Fruit fly (Drosophila melanogaster) whole organism, embryonic: Measurements from ENCODE around the gene zye.

Experiments used
- Adf1 ChIP-seq: fragments of 200-800 bp; sonication (Bioruptor generic); IDR thresholded peaks from 2 replicates; pipeline ENCODE4 v1.3.6; 2022; ENCODE audit warnings: missing biosample characterization, missing genetic modification characterization
- Asciz ChIP-seq: fragments of 200-800 bp; sonication (Bioruptor generic); optimal IDR thresholded peaks from 2 replicates; lab custom pipeline; 2017; ENCODE audit warnings: missing biosample characterization, mild to moderate bottlenecking, missing genetic modification characterization, missing genetic modification reagents
- B-H1 ChIP-seq: fragments of 200-800 bp; sonication (Bioruptor generic); IDR thresholded peaks from 3 replicates; pipeline ENCODE4 v1.3.6; 2022; ENCODE audit warnings: missing biosample characterization, missing genetic modification characterization
- CG10431 ChIP-seq: fragments of 200-800 bp; sonication (Bioruptor generic); optimal IDR thresholded peaks from 3 replicates; lab custom pipeline; 2018; ENCODE audit warnings: missing biosample characterization, mild to moderate bottlenecking, missing genetic modification characterization
- CG11085 ChIP-seq: fragments of 200-800 bp; sonication (Bioruptor generic); IDR thresholded peaks from 2 replicates; pipeline ENCODE4 v1.3.6; 2022; ENCODE audit warnings: missing biosample characterization, missing genetic modification characterization
- CG11093 ChIP-seq: fragments of 200-800 bp; sonication (Bioruptor generic); IDR thresholded peaks from 3 replicates; pipeline ENCODE4 v1.3.6; 2022; ENCODE audit warnings: missing biosample characterization, missing genetic modification characterization
- CG11247 ChIP-seq: fragments of 200-800 bp; sonication (Bioruptor generic); IDR thresholded peaks from 2 replicates; pipeline ENCODE4 v1.3.6; 2022; ENCODE audit warnings: missing biosample characterization, missing genetic modification characterization
- CG12219 ChIP-seq: fragments of 200-800 bp; sonication (Bioruptor generic); optimal IDR thresholded peaks from 3 replicates; lab custom pipeline; 2018; ENCODE audit warnings: missing biosample characterization, mild to moderate bottlenecking, missing genetic modification characterization
- CG12299 ChIP-seq: fragments of 200-800 bp; sonication (Bioruptor generic); optimal IDR thresholded peaks from 2 replicates; lab custom pipeline; 2018; ENCODE audit warnings: missing biosample characterization, mild to moderate bottlenecking, missing genetic modification characterization
- CG14050 ChIP-seq: fragments of 200-800 bp; sonication (Bioruptor generic); IDR thresholded peaks from 3 replicates; pipeline ENCODE4 v1.3.6; 2022; ENCODE audit warnings: missing biosample characterization, missing genetic modification characterization
- CG15011 ChIP-seq: fragments of 200-800 bp; sonication (Bioruptor generic); optimal IDR thresholded peaks from 3 replicates; lab custom pipeline; 2018; ENCODE audit warnings: missing biosample characterization, mild to moderate bottlenecking, missing genetic modification characterization
- CG17359 ChIP-seq: fragments of 200-800 bp; sonication (Bioruptor generic); optimal IDR thresholded peaks from 3 replicates; lab custom pipeline; 2018; ENCODE audit warnings: missing biosample characterization, mild to moderate bottlenecking, missing genetic modification characterization, moderate library complexity
- CG17568 ChIP-seq: fragments of 200-800 bp; sonication (Bioruptor generic); optimal IDR thresholded peaks from 2 replicates; lab custom pipeline; 2018; ENCODE audit warnings: missing biosample characterization, mild to moderate bottlenecking, missing genetic modification characterization, moderate library complexity
- CG2889 ChIP-seq: fragments of 200-800 bp; sonication (Bioruptor generic); IDR thresholded peaks from 3 replicates; pipeline ENCODE4 v1.3.6; 2022; ENCODE audit warnings: missing biosample characterization, missing genetic modification characterization
- CG30403 ChIP-seq: fragments of 200-800 bp; sonication (Bioruptor generic); optimal IDR thresholded peaks from 3 replicates; lab custom pipeline; 2016; ENCODE audit warnings: missing biosample characterization, missing genetic modification characterization
- CG4328 ChIP-seq: fragments of 200-800 bp; sonication (Bioruptor generic); optimal IDR thresholded peaks from 3 replicates; lab custom pipeline; 2017; ENCODE audit warnings: missing biosample characterization, missing genetic modification reagents, missing genetic modification characterization
- CG4820 ChIP-seq: fragments of 200-800 bp; sonication (Bioruptor generic); optimal IDR thresholded peaks from 3 replicates; lab custom pipeline; 2016; ENCODE audit warnings: missing biosample characterization, missing genetic modification characterization
- CG5245 ChIP-seq: fragments of 200-800 bp; sonication (Bioruptor generic); optimal IDR thresholded peaks from 3 replicates; lab custom pipeline; 2016; ENCODE audit warnings: missing biosample characterization, missing genetic modification characterization
- CG6272 ChIP-seq: fragments of 200-800 bp; sonication (Bioruptor generic); IDR thresholded peaks from 2 replicates; pipeline ENCODE4 v1.3.6; 2022; ENCODE audit warnings: missing biosample characterization, missing genetic modification characterization
- CG8281 ChIP-seq: fragments of 200-800 bp; sonication (Bioruptor generic); optimal IDR thresholded peaks from 2 replicates; lab custom pipeline; 2018; ENCODE audit warnings: missing biosample characterization, mild to moderate bottlenecking, missing genetic modification characterization, moderate library complexity
- CG8478 ChIP-seq: fragments of >200 bp; optimal IDR thresholded peaks from 2 replicates; lab custom pipeline; 2018
- Dip3 ChIP-seq: fragments of 200-800 bp; sonication (Bioruptor generic); optimal IDR thresholded peaks from 3 replicates; lab custom pipeline; 2016; ENCODE audit warnings: missing biosample characterization, missing genetic modification characterization
- HLHmδ ChIP-seq: fragments of 200-800 bp; sonication (Bioruptor generic); optimal IDR thresholded peaks from 2 replicates; lab custom pipeline; 2018; ENCODE audit warnings: missing biosample characterization, mild to moderate bottlenecking, missing genetic modification characterization, moderate library complexity
- Kr ChIP-seq: fragments of 200-800 bp; sonication (Bioruptor generic); optimal IDR thresholded peaks from 2 replicates; lab custom pipeline; 2017; ENCODE audit warnings: missing biosample characterization, mild to moderate bottlenecking, missing genetic modification characterization
- MESR4 ChIP-seq: fragments of 200-800 bp; sonication (Bioruptor generic); optimal IDR thresholded peaks from 2 replicates; lab custom pipeline; 2018; ENCODE audit warnings: missing biosample characterization, mild to moderate bottlenecking, missing genetic modification characterization, moderate library complexity
- Meics ChIP-seq: fragments of 200-800 bp; sonication (Bioruptor generic); optimal IDR thresholded peaks from 2 replicates; lab custom pipeline; 2017; ENCODE audit warnings: missing biosample characterization, mild to moderate bottlenecking, missing genetic modification characterization
- Mrtf ChIP-seq: fragments of 200-800 bp; sonication (Bioruptor generic); IDR thresholded peaks from 3 replicates; pipeline ENCODE4 v1.3.6; 2022; ENCODE audit warnings: missing biosample characterization, missing genetic modification characterization
- Nf-YA ChIP-seq: fragments of 200-800 bp; sonication (Bioruptor generic); IDR thresholded peaks from 2 replicates; pipeline ENCODE4 v1.3.6; 2022; ENCODE audit warnings: missing biosample characterization, missing genetic modification characterization
- Sox102F ChIP-seq: fragments of 200-800 bp; sonication (Bioruptor generic); optimal IDR thresholded peaks from 2 replicates; lab custom pipeline; 2018; ENCODE audit warnings: missing biosample characterization, mild to moderate bottlenecking, missing genetic modification characterization, moderate library complexity
- TFAM ChIP-seq: fragments of 200-800 bp; sonication (Bioruptor generic); optimal IDR thresholded peaks from 2 replicates; lab custom pipeline; 2017; ENCODE audit warnings: missing biosample characterization, missing genetic modification characterization, inconsistent platforms
- bigmax ChIP-seq: fragments of 200-800 bp; sonication (Bioruptor generic); optimal IDR thresholded peaks from 2 replicates; lab custom pipeline; 2018; ENCODE audit warnings: missing biosample characterization, mild to moderate bottlenecking, missing genetic modification characterization
- chif ChIP-seq, 2 experiments: fragments of 200-800 bp; sonication (Bioruptor generic); optimal IDR thresholded peaks; 3 replicates each; lab custom pipeline; 2016; ENCODE audit warnings: missing biosample characterization in 2 of 2, missing genetic modification characterization in 2 of 2
- emc ChIP-seq: fragments of 200-800 bp; sonication (Bioruptor generic); optimal IDR thresholded peaks from 2 replicates; lab custom pipeline; 2016; ENCODE audit warnings: missing biosample characterization, missing genetic modification characterization
- en ChIP-seq: fragments of 200-800 bp; sonication (Bioruptor generic); optimal IDR thresholded peaks from 2 replicates; lab custom pipeline; 2016; ENCODE audit warnings: missing biosample characterization, missing genetic modification characterization
- gsb-n ChIP-seq: fragments of 200-800 bp; sonication (Bioruptor generic); optimal IDR thresholded peaks from 3 replicates; lab custom pipeline; 2018; ENCODE audit warnings: missing biosample characterization, mild to moderate bottlenecking, missing genetic modification characterization
- hbn ChIP-seq: fragments of 200-800 bp; sonication (Bioruptor generic); IDR thresholded peaks from 2 replicates; pipeline ENCODE4 v1.3.6; 2022; ENCODE audit warnings: missing biosample characterization, missing genetic modification characterization; ENCODE audit not compliant: partially characterized antibody
- insv ChIP-seq, 2 experiments: fragments of 200-800 bp; sonication (Bioruptor generic); optimal IDR thresholded peaks; 3 replicates each; lab custom pipeline; 2016 to 2018; ENCODE audit warnings: missing biosample characterization in 2 of 2, missing genetic modification characterization in 2 of 2
- lov ChIP-seq, 2 experiments: fragments of 200-800 bp in 1 of 2; fragments of >200 bp in 1 of 2; sonication (Bioruptor generic) in 1 of 2; IDR thresholded peaks in 1 of 2; optimal IDR thresholded peaks in 1 of 2; 2 replicates in 1 of 2; 3 replicates in 1 of 2; pipeline versions ENCODE4 v1.3.6 to Lab custom; 2017 to 2022; ENCODE audit warnings: missing biosample characterization in 1 of 2, missing genetic modification characterization in 1 of 2
- onecut ChIP-seq: fragments of 200-800 bp; sonication (Bioruptor generic); IDR thresholded peaks from 2 replicates; pipeline ENCODE4 v1.3.6; 2022; ENCODE audit warnings: missing biosample characterization, missing genetic modification characterization
- peb ChIP-seq: fragments of 200-800 bp; sonication (Bioruptor generic); IDR thresholded peaks from 2 replicates; pipeline ENCODE4 v1.3.6; 2022; ENCODE audit warnings: missing biosample characterization, missing genetic modification characterization
- phol ChIP-seq: fragments of 200-800 bp; sonication (Bioruptor generic); optimal IDR thresholded peaks from 3 replicates; lab custom pipeline; 2018; ENCODE audit warnings: missing biosample characterization, mild to moderate bottlenecking, missing genetic modification characterization, moderate library complexity
- pita ChIP-seq: fragments of 200-800 bp; sonication (Bioruptor generic); optimal IDR thresholded peaks from 2 replicates; lab custom pipeline; 2017; ENCODE audit warnings: missing biosample characterization, mild to moderate bottlenecking, missing genetic modification characterization
- repo ChIP-seq: fragments of 200-800 bp; sonication (Bioruptor generic); optimal IDR thresholded peaks from 2 replicates; lab custom pipeline; 2016; ENCODE audit warnings: missing biosample characterization, missing genetic modification characterization
- scrt ChIP-seq: fragments of 200-800 bp; sonication (Bioruptor generic); optimal IDR thresholded peaks from 2 replicates; lab custom pipeline; 2018; ENCODE audit warnings: missing biosample characterization, mild to moderate bottlenecking, missing genetic modification characterization, moderate library complexity
- sr ChIP-seq: fragments of 200-800 bp; sonication (Bioruptor generic); IDR thresholded peaks from 3 replicates; pipeline ENCODE4 v1.3.6; 2022; ENCODE audit warnings: missing biosample characterization, missing genetic modification characterization
- trh ChIP-seq: fragments of 200-800 bp; sonication (Bioruptor generic); optimal IDR thresholded peaks from 2 replicates; lab custom pipeline; 2016; ENCODE audit warnings: missing biosample characterization, missing genetic modification characterization

Gene zye

dm6 chr3L:20398243-20399222, 14.9 kb upstream of the zye start (continued):
- peak; percentile 3 for TF ChIP-seq MESR4 (GFP tag; lab: Kevin White, UChicago)
- TF ChIP-seq HLHmδ (GFP tag; lab: Kevin White, UChicago), result no peak
- peak in 1 of 2 experiments; percentile 12 for TF ChIP-seq insv (GFP tag; optimal IDR thresholded peaks at IDR 0.05; lab: Kevin White, UChicago)
- peak; percentile 63; the same call in 1 of the 3 replicates for TF ChIP-seq Mrtf (GFP tag; lab: Robert Waterston, UW)
- TF ChIP-seq Meics (GFP tag; lab: Kevin White, UChicago), result peak; percentile 82
- TF ChIP-seq CG11085 (GFP tag; lab: Robert Waterston, UW), result no peak
- TF ChIP-seq emc (GFP tag; lab: Kevin White, UChicago), result peak; percentile 39
- TF ChIP-seq CG5245 (GFP tag; lab: Kevin White, UChicago), result peak; percentile 70
- TF ChIP-seq CG12299 (tag; lab: Kevin White, UChicago), result peak; percentile 75
- peak; percentile 76 for TF ChIP-seq CG17568 (GFP tag; lab: Kevin White, UChicago)
- TF ChIP-seq Sox102F, result peak; percentile 91
- TF ChIP-seq gsb-n (tag; lab: Kevin White, UChicago), result peak; percentile 76
- peak; percentile 33; the same call in 1 of the 3 replicates for TF ChIP-seq CG2889 (GFP tag; lab: Robert Waterston, UW)
- TF ChIP-seq pita, result no peak
- TF ChIP-seq CG6272 (GFP tag; lab: Robert Waterston, UW), result peak; percentile 53
- TF ChIP-seq lov (optimal IDR thresholded peaks at IDR 0.05; lab: Kevin White, UChicago), result no peak
- no peak for TF ChIP-seq lov (GFP tag; IDR thresholded peaks at IDR 0.05; lab: Robert Waterston, UW)
- TF ChIP-seq CG11247, result 0 out of 2 replicates have a peak, but pooled peaks have one; percentile 28
- TF ChIP-seq bigmax (GFP tag; lab: Kevin White, UChicago), result no peak
- peak; percentile 86 for TF ChIP-seq scrt (GFP tag; lab: Kevin White, UChicago)
- TF ChIP-seq CG30403 (GFP tag; lab: Kevin White, UChicago), result peak; percentile 91

- TF ChIP-seq CG8478 (lab: Kevin White, UChicago) (no peak), Nf-YA (GFP tag; lab: Robert Waterston, UW) (0 out of 2 replicates have a peak, but pooled peaks have one; percentile 50), CG15011 (GFP tag; lab: Kevin White, UChicago) (peak; percentile 89), Asciz (GFP tag; lab: Kevin White, UChicago) (peak; percentile 88), CG6272 (GFP tag; lab: Robert Waterston, UW) (peak; percentile 73), en (GFP tag; lab: Kevin White, UChicago) (peak; percentile 57), hbn (GFP tag; lab: Robert Waterston, UW) (no peak), CG8281 (tag; lab: Kevin White, UChicago) (peak; percentile 80), CG4820 (GFP tag; lab: Kevin White, UChicago) (peak; percentile 80), sr (GFP tag; lab: Robert Waterston, UW) (0 out of 3 replicates have a peak, but pooled peaks have one; percentile 41), repo (peak; percentile 7), Adf1 (GFP tag; lab: Robert Waterston, UW) (peak; percentile 66; the same call in 1 of the 2 replicates), CG11093 (GFP tag; lab: Robert Waterston, UW) (peak; percentile 85), trh (GFP tag; lab: Kevin White, UChicago) (peak; percentile 73), CG12219 (GFP tag; lab: Kevin White, UChicago) (peak; percentile 74), Kr (GFP tag; lab: Kevin White, UChicago) (no peak), chif (GFP tag; optimal IDR thresholded peaks at IDR 0.05; lab: Kevin White, UChicago) (peak; percentile 36 to 66), CG17359 (tag; lab: Kevin White, UChicago) (peak; percentile 93), onecut (GFP tag; lab: Robert Waterston, UW) (peak; percentile 79), Dip3 (peak; percentile 84), CG10431 (peak; percentile 54), phol (peak; percentile 87), CG14050 (peak; percentile 76), TFAM (GFP tag; lab: Kevin White, UChicago) (peak; percentile 20), CG4328 (GFP tag; lab: Kevin White, UChicago) (peak; percentile 87), B-H1 (GFP tag; lab: Robert Waterston, UW) (peak; percentile 63), peb (GFP tag; lab: Robert Waterston, UW) (peak; percentile 68)
These were observed 13.8 kb upstream of the zye start for dm6 chr3L:20399550-20400109.
